Fruit fly (Drosophila melanogaster): ENCODE measurements around the gene Dpck.

Dpck gene

dm6 chr3R:7080157-7080916 lies 1.6 kb upstream of the Dpck start, which contains the start of gene Ref1 (continued):
- TF ChIP-seq dmrt11E (tag; optimal IDR thresholded peaks at IDR 0.05) (peak; percentile 17), tna (GFP tag; IDR thresholded peaks at IDR 0.05; ENCODE audit: partially characterized antibody) (no peak), Rfx (GFP tag; IDR thresholded peaks at IDR 0.05) (no peak), Dfd (GFP tag; optimal IDR thresholded peaks at IDR 0.05) (no peak), MBD-R2 (GFP tag; IDR thresholded peaks at IDR 0.05) (peak; percentile 39; the same call in 1 of the 2 replicates), CG9437 (GFP tag; optimal IDR thresholded peaks at IDR 0.05) (no peak), Adf1 (GFP tag; IDR thresholded peaks at IDR 0.05) (no peak), CG12659 (GFP tag; optimal IDR thresholded peaks at IDR 0.05) (peak; percentile 72), CG31224 (GFP tag; IDR thresholded peaks at IDR 0.05) (no peak), sisA (GFP tag; IDR thresholded peaks at IDR 0.05) (no peak), ap (GFP tag; IDR thresholded peaks at IDR 0.05) (no peak), CG31441 (GFP tag; IDR thresholded peaks at IDR 0.05) (no peak), NK7.1 (GFP tag; optimal IDR thresholded peaks at IDR 0.05) (no peak), CG10462 (GFP tag; optimal IDR thresholded peaks at IDR 0.05) (no peak), CG6791 (GFP tag; IDR thresholded peaks at IDR 0.05; ENCODE audit: partially characterized antibody) (no peak), ssp (GFP tag; IDR thresholded peaks at IDR 0.05) (peak; percentile 92), CG8281 (tag; optimal IDR thresholded peaks at IDR 0.05) (no peak), CG6654 (GFP tag; optimal IDR thresholded peaks at IDR 0.05) (no peak), inv (GFP tag; IDR thresholded peaks at IDR 0.05; ENCODE audit: partially characterized antibody) (no peak), CG7556 (GFP tag; optimal IDR thresholded peaks at IDR 0.05) (no peak), ro (GFP tag; IDR thresholded peaks at IDR 0.05) (no peak), CG7372 (GFP tag; IDR thresholded peaks at IDR 0.05) (no peak), wor (GFP tag; IDR thresholded peaks at IDR 0.05) (no peak), Dip3 (GFP tag; optimal IDR thresholded peaks at IDR 0.05) (no peak), Xbp1 (GFP tag; optimal IDR thresholded peaks at IDR 0.05) (no peak), CG13296 (GFP tag; optimal IDR thresholded peaks at IDR 0.05) (no peak), Atf6 (GFP tag; IDR thresholded peaks at IDR 0.05) (no peak), dysf (GFP tag; IDR thresholded peaks at IDR 0.05) (no peak), CG6175 (GFP tag; IDR thresholded peaks at IDR 0.05) (no peak), vnd (GFP tag; IDR thresholded peaks at IDR 0.05; ENCODE audit: partially characterized antibody) (no peak), CG14710 (tag; optimal IDR thresholded peaks at IDR 0.05) (peak; percentile 29), Doc2 (GFP tag; IDR thresholded peaks at IDR 0.05) (no peak), Med (GFP tag) (no peak), CG7271 (tag; optimal IDR thresholded peaks at IDR 0.05) (no peak), Dad (GFP tag; optimal IDR thresholded peaks at IDR 0.05) (no peak), jing (GFP tag; optimal IDR thresholded peaks at IDR 0.05) (no peak), seq (GFP tag; IDR thresholded peaks at IDR 0.05) (no peak), BtbVII (GFP tag; optimal IDR thresholded peaks at IDR 0.05) (no peak), ash1 (GFP tag; optimal IDR thresholded peaks at IDR 0.05) (no peak), pzg (GFP tag; optimal IDR thresholded peaks at IDR 0.05) (peak; percentile 53), Hr39 (optimal IDR thresholded peaks at IDR 0.05) (no peak), row (GFP tag; IDR thresholded peaks at IDR 0.05) (peak; percentile 77), CG31365 (tag; optimal IDR thresholded peaks at IDR 0.05) (no peak), nom (GFP tag; optimal IDR thresholded peaks at IDR 0.05) (no peak), kah (GFP tag; optimal IDR thresholded peaks at IDR 0.05) (no peak), CG12299 (tag; optimal IDR thresholded peaks at IDR 0.05) (no peak), Asciz (GFP tag; optimal IDR thresholded peaks at IDR 0.05) (no peak), CG2678 (tag; optimal IDR thresholded peaks at IDR 0.05) (peak; percentile 5), Ets97D (GFP tag; optimal IDR thresholded peaks at IDR 0.05) (peak; percentile 50), Kr (GFP tag; optimal IDR thresholded peaks at IDR 0.05) (no peak), Doc3 (GFP tag; IDR thresholded peaks at IDR 0.05; ENCODE audit: partially characterized antibody) (no peak)

Data from whole organism, embryonic.